Fruit fly (Drosophila melanogaster) whole organism, embryonic: ENCODE measurements around the gene Drep4.
A peak's percentile ranks its signal among the peaks of the same experiment; 100 is the strongest.

Experiments used
- Antp ChIP-seq: fragments of 200-800 bp; sonication (Bioruptor generic); optimal IDR thresholded peaks from 3 replicates; lab custom pipeline; 2016; ENCODE audit warnings: missing biosample characterization, missing genetic modification characterization
- Asciz ChIP-seq: fragments of 200-800 bp; sonication (Bioruptor generic); optimal IDR thresholded peaks from 2 replicates; lab custom pipeline; 2017; ENCODE audit warnings: missing biosample characterization, mild to moderate bottlenecking, missing genetic modification characterization, missing genetic modification reagents
- Atf6 ChIP-seq: fragments of 200-800 bp; sonication (Bioruptor generic); IDR thresholded peaks from 2 replicates; pipeline ENCODE4 v1.3.6; 2022; ENCODE audit warnings: missing biosample characterization, missing genetic modification characterization
- Blimp-1 ChIP-seq: fragments of 200-800 bp; sonication (Bioruptor generic); optimal IDR thresholded peaks from 3 replicates; lab custom pipeline; 2018; ENCODE audit warnings: missing biosample characterization, missing genetic modification characterization, mild to moderate bottlenecking, moderate library complexity, missing genetic modification reagents
- CG10366 ChIP-seq: fragments of 200-800 bp; sonication (Bioruptor generic); IDR thresholded peaks from 2 replicates; pipeline ENCODE4 v1.3.6; 2022; ENCODE audit warnings: missing biosample characterization, missing genetic modification characterization
- CG11504 ChIP-seq: fragments of 200-800 bp; sonication (Bioruptor generic); optimal IDR thresholded peaks from 3 replicates; lab custom pipeline; 2019; ENCODE audit warnings: missing biosample characterization, mild to moderate bottlenecking, missing genetic modification characterization, moderate library complexity
- CG12769 ChIP-seq: fragments of 200-800 bp; sonication (Bioruptor generic); optimal IDR thresholded peaks from 2 replicates; lab custom pipeline; 2019; ENCODE audit warnings: missing biosample characterization, mild to moderate bottlenecking, missing genetic modification characterization, moderate library complexity
- CG13775 ChIP-seq: fragments of 200-800 bp; sonication (Bioruptor generic); optimal IDR thresholded peaks from 3 replicates; lab custom pipeline; 2017; ENCODE audit warnings: missing biosample characterization, mild to moderate bottlenecking, missing genetic modification characterization
- CG15601 ChIP-seq: fragments of 200-800 bp; sonication (Bioruptor generic); optimal IDR thresholded peaks from 3 replicates; lab custom pipeline; 2019; ENCODE audit warnings: missing biosample characterization, mild to moderate bottlenecking, missing genetic modification characterization, moderate library complexity
- CG16813 ChIP-seq: fragments of 200-800 bp; sonication (Bioruptor generic); IDR thresholded peaks from 3 replicates; pipeline ENCODE4 v1.3.6; 2022; ENCODE audit warnings: missing biosample characterization, missing genetic modification characterization; ENCODE audit not compliant: partially characterized antibody
- CG17359 ChIP-seq: fragments of 200-800 bp; sonication (Bioruptor generic); optimal IDR thresholded peaks from 3 replicates; lab custom pipeline; 2018; ENCODE audit warnings: missing biosample characterization, mild to moderate bottlenecking, missing genetic modification characterization, moderate library complexity
- CG17385 ChIP-seq: fragments of 200-800 bp; sonication (Bioruptor generic); optimal IDR thresholded peaks from 3 replicates; lab custom pipeline; 2018; ENCODE audit warnings: missing biosample characterization, mild to moderate bottlenecking, missing genetic modification characterization
- CG3847 ChIP-seq: fragments of 200-800 bp; sonication (Bioruptor generic); IDR thresholded peaks from 2 replicates; pipeline ENCODE4 v1.3.6; 2022; ENCODE audit warnings: missing biosample characterization, missing genetic modification characterization
- CG4707 ChIP-seq: fragments of 200-800 bp; sonication (Bioruptor generic); optimal IDR thresholded peaks from 2 replicates; lab custom pipeline; 2018; ENCODE audit warnings: missing biosample characterization, mild to moderate bottlenecking, missing genetic modification characterization, moderate library complexity
- CG4730 ChIP-seq: fragments of 200-800 bp; sonication (Bioruptor generic); IDR thresholded peaks from 2 replicates; pipeline ENCODE4 v1.3.6; 2022; ENCODE audit warnings: missing biosample characterization, missing genetic modification characterization
- CG5180 ChIP-seq: fragments of 200-800 bp; sonication (Bioruptor generic); optimal IDR thresholded peaks from 3 replicates; lab custom pipeline; 2017; ENCODE audit warnings: missing biosample characterization, missing genetic modification characterization, mild to moderate bottlenecking, moderate library complexity, missing genetic modification reagents
- CG6813 ChIP-seq: fragments of 200-800 bp; sonication (Bioruptor generic); optimal IDR thresholded peaks from 2 replicates; lab custom pipeline; 2017; ENCODE audit warnings: missing biosample characterization, missing genetic modification characterization, mild to moderate bottlenecking, moderate library complexity, missing genetic modification reagents
- CG6854 ChIP-seq: fragments of 200-800 bp; sonication (Bioruptor generic); optimal IDR thresholded peaks from 3 replicates; lab custom pipeline; 2017; ENCODE audit warnings: missing biosample characterization, mild to moderate bottlenecking, missing genetic modification characterization
- CG8089 ChIP-seq: fragments of 200-800 bp; sonication (Bioruptor generic); optimal IDR thresholded peaks from 3 replicates; lab custom pipeline; 2016; ENCODE audit warnings: missing biosample characterization, missing genetic modification characterization
- CG8388 ChIP-seq: fragments of 200-800 bp; sonication (Bioruptor generic); optimal IDR thresholded peaks from 2 replicates; lab custom pipeline; 2019; ENCODE audit warnings: missing biosample characterization, mild to moderate bottlenecking, missing genetic modification characterization, moderate library complexity
- Dp ChIP-seq: fragments of 200-800 bp; sonication (Bioruptor generic); optimal IDR thresholded peaks from 2 replicates; lab custom pipeline; 2018; ENCODE audit warnings: missing biosample characterization, mild to moderate bottlenecking, missing genetic modification characterization, moderate library complexity
- Fer2 ChIP-seq: fragments of 200-800 bp; sonication (Bioruptor generic); optimal IDR thresholded peaks from 2 replicates; lab custom pipeline; 2018; ENCODE audit warnings: missing biosample characterization, mild to moderate bottlenecking, missing genetic modification characterization, moderate library complexity
- HmgD ChIP-seq: fragments of 200-800 bp; sonication (Bioruptor generic); optimal IDR thresholded peaks from 3 replicates; lab custom pipeline; 2016; ENCODE audit warnings: missing biosample characterization, missing genetic modification characterization
- Hr39 ChIP-seq: fragments of >200 bp; optimal IDR thresholded peaks from 2 replicates; lab custom pipeline; 2017
- MTF-1 ChIP-seq: fragments of 200-800 bp; sonication (Bioruptor generic); optimal IDR thresholded peaks from 2 replicates; lab custom pipeline; 2018; ENCODE audit warnings: missing biosample characterization, mild to moderate bottlenecking, missing genetic modification characterization, borderline replicate concordance
- Mes4 ChIP-seq: fragments of 200-800 bp; sonication (Bioruptor generic); optimal IDR thresholded peaks from 2 replicates; lab custom pipeline; 2016; ENCODE audit warnings: missing biosample characterization, missing genetic modification characterization
- NC2α ChIP-seq: fragments of 200-800 bp; sonication (Bioruptor generic); optimal IDR thresholded peaks from 2 replicates; lab custom pipeline; 2016; ENCODE audit warnings: missing biosample characterization, missing genetic modification characterization
- Nf-YB ChIP-seq: fragments of 200-800 bp; sonication (Bioruptor generic); optimal IDR thresholded peaks from 3 replicates; lab custom pipeline; 2019; ENCODE audit warnings: missing biosample characterization, mild to moderate bottlenecking, missing genetic modification characterization, moderate library complexity
- Optix ChIP-seq: fragments of 200-800 bp; sonication (Bioruptor generic); IDR thresholded peaks from 3 replicates; pipeline ENCODE4 v1.3.6; 2022; ENCODE audit warnings: missing biosample characterization, missing genetic modification characterization
- Poxn ChIP-seq: fragments of 200-800 bp; sonication (Bioruptor generic); IDR thresholded peaks from 2 replicates; pipeline ENCODE4 v1.3.6; 2022; ENCODE audit warnings: missing biosample characterization, missing genetic modification characterization
- Rfx ChIP-seq: fragments of 200-800 bp; sonication (Bioruptor generic); IDR thresholded peaks from 2 replicates; pipeline ENCODE4 v1.3.6; 2022; ENCODE audit warnings: missing biosample characterization, missing genetic modification characterization
- Rx ChIP-seq: fragments of 200-800 bp; sonication (Bioruptor generic); IDR thresholded peaks from 2 replicates; pipeline ENCODE4 v1.3.6; 2022; ENCODE audit warnings: missing biosample characterization, missing genetic modification characterization
- Sox102F ChIP-seq: fragments of 200-800 bp; sonication (Bioruptor generic); optimal IDR thresholded peaks from 2 replicates; lab custom pipeline; 2018; ENCODE audit warnings: missing biosample characterization, mild to moderate bottlenecking, missing genetic modification characterization, moderate library complexity
- Xrp1 ChIP-seq: fragments of 200-800 bp; sonication (Bioruptor generic); IDR thresholded peaks from 2 replicates; pipeline ENCODE4 v1.3.6; 2022; ENCODE audit warnings: missing biosample characterization, missing genetic modification characterization
- abd-A ChIP-seq: fragments of 200-800 bp; sonication (Bioruptor generic); optimal IDR thresholded peaks from 3 replicates; lab custom pipeline; 2019; ENCODE audit warnings: missing biosample characterization, mild to moderate bottlenecking, missing genetic modification characterization, moderate library complexity
- ci ChIP-seq: fragments of 200-800 bp; sonication (Bioruptor generic); IDR thresholded peaks from 3 replicates; pipeline ENCODE4 v1.3.6; 2022; ENCODE audit warnings: missing biosample characterization, missing genetic modification characterization
- crc ChIP-seq: fragments of 200-800 bp; sonication (Bioruptor generic); optimal IDR thresholded peaks from 2 replicates; lab custom pipeline; 2016; ENCODE audit warnings: missing biosample characterization, missing genetic modification characterization
- dan ChIP-seq: fragments of 200-800 bp; sonication (Bioruptor generic); IDR thresholded peaks from 2 replicates; pipeline ENCODE4 v1.3.6; 2022; ENCODE audit warnings: missing biosample characterization, missing genetic modification characterization
- dmrt11E ChIP-seq: fragments of 200-800 bp; sonication (Bioruptor generic); optimal IDR thresholded peaks from 3 replicates; lab custom pipeline; 2018; ENCODE audit warnings: missing biosample characterization, mild to moderate bottlenecking, missing genetic modification characterization, moderate library complexity
- gfzf ChIP-seq: fragments of 200-800 bp; sonication (Bioruptor generic); optimal IDR thresholded peaks from 2 replicates; lab custom pipeline; 2016; ENCODE audit warnings: missing biosample characterization, mild to moderate bottlenecking, missing genetic modification characterization, moderate library complexity
- jing ChIP-seq: fragments of 200-800 bp; sonication (Bioruptor generic); optimal IDR thresholded peaks from 2 replicates; lab custom pipeline; 2018; ENCODE audit warnings: missing biosample characterization, mild to moderate bottlenecking, missing genetic modification characterization
- jumu ChIP-seq: fragments of 200-800 bp; sonication (Bioruptor generic); optimal IDR thresholded peaks from 3 replicates; lab custom pipeline; 2016; ENCODE audit warnings: missing biosample characterization, missing genetic modification characterization
- phol ChIP-seq: fragments of 200-800 bp; sonication (Bioruptor generic); optimal IDR thresholded peaks from 3 replicates; lab custom pipeline; 2018; ENCODE audit warnings: missing biosample characterization, mild to moderate bottlenecking, missing genetic modification characterization, moderate library complexity
- salm ChIP-seq: fragments of 200-800 bp; sonication (Bioruptor generic); optimal IDR thresholded peaks from 2 replicates; lab custom pipeline; 2018; ENCODE audit warnings: missing biosample characterization, mild to moderate bottlenecking, missing genetic modification characterization
- scrt ChIP-seq: fragments of 200-800 bp; sonication (Bioruptor generic); optimal IDR thresholded peaks from 2 replicates; lab custom pipeline; 2018; ENCODE audit warnings: missing biosample characterization, mild to moderate bottlenecking, missing genetic modification characterization, moderate library complexity
- shn ChIP-seq: fragments of 200-800 bp; sonication (Bioruptor generic); optimal IDR thresholded peaks from 3 replicates; lab custom pipeline; 2016; ENCODE audit warnings: missing biosample characterization, missing genetic modification characterization
- sima ChIP-seq: fragments of 200-800 bp; sonication (Bioruptor generic); optimal IDR thresholded peaks from 2 replicates; lab custom pipeline; 2016; ENCODE audit warnings: missing biosample characterization, missing genetic modification characterization
- sqz ChIP-seq: fragments of 200-800 bp; sonication (Bioruptor generic); optimal IDR thresholded peaks from 3 replicates; lab custom pipeline; 2018; ENCODE audit warnings: missing biosample characterization, mild to moderate bottlenecking, missing genetic modification characterization
- tgo ChIP-seq: fragments of 200-800 bp; sonication (Bioruptor generic); IDR thresholded peaks from 3 replicates; pipeline ENCODE4 v1.3.6; 2022; ENCODE audit warnings: missing biosample characterization, missing genetic modification characterization

Drep4 gene

DNA sequence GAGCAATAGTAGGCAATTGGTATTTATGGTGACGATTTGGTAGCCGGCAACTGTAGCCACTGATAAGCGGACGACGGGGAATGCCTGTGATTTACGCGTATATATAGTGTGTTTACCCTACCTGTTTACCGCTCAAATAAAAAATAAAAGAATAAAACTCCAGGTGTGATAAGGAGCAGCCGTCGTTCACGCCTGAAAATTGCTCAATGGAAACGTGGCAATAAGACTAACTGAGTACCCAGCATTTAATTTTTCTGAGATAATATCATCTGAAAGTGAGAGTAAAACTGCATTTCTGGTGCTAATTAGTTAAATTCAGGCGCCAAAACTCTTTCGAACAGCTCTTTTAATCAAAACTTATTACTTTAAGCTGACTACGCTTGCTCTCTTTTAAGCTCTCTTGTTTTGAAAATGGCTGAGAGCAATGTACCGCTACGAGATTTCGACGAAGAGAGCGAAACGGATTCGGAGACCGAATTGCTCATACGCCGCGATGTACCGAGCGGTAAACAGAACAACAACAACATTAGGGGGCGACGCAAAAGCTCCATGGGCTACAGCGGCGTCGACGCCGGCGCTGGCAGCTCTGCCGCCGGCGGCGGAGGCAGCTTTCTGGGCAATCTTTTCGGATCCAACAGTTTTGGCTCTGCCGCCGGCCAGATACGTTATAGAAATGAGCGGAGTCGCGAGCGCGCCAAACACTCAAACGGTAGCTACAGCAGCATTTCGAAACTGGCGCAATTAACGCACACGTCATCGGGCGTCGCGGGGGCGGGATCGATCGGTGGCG lies 4.2 kb upstream of the Drep4 start (continued):
- TF ChIP-seq abd-A (peak; percentile 36), CG17385 (GFP tag; lab: Kevin White, UChicago) (peak; percentile 81), CG11504 (tag; lab: Kevin White, UChicago) (peak; percentile 73), dmrt11E (peak; percentile 10), salm (tag; lab: Kevin White, UChicago) (peak; percentile 88), Rfx (peak; percentile 69), CG6813 (GFP tag; lab: Kevin White, UChicago) (peak; percentile 94), Blimp-1 (GFP tag; lab: Kevin White, UChicago) (peak; percentile 93), CG5180 (GFP tag; lab: Kevin White, UChicago) (peak; percentile 83), jing (GFP tag; lab: Kevin White, UChicago) (no peak), Dp (GFP tag; lab: Kevin White, UChicago) (peak; percentile 13), Optix (peak; percentile 46; the same call in 1 of the 3 replicates), CG8089 (GFP tag; lab: Kevin White, UChicago) (peak; percentile 54), CG4730 (GFP tag; lab: Robert Waterston, UW) (no peak), Poxn (GFP tag; lab: Robert Waterston, UW) (no peak), MTF-1 (GFP tag; lab: Kevin White, UChicago) (peak; percentile 92), Nf-YB (GFP tag; lab: Kevin White, UChicago) (peak; percentile 67), shn (GFP tag; lab: Kevin White, UChicago) (peak; percentile 21), gfzf (GFP tag; lab: Kevin White, UChicago) (no peak), crc (GFP tag; lab: Kevin White, UChicago) (peak; percentile 33), dan (no peak), CG15601 (peak; percentile 89), sima (GFP tag; lab: Kevin White, UChicago) (no peak), NC2α (GFP tag; lab: Kevin White, UChicago) (peak; percentile 65), jumu (GFP tag; lab: Kevin White, UChicago) (no peak), Fer2 (peak; percentile 81), CG3847 (no peak), CG12769 (tag; lab: Kevin White, UChicago) (peak; percentile 91), Antp (GFP tag; lab: Kevin White, UChicago) (peak; percentile 18), CG10366 (peak; percentile 55), sqz (GFP tag; lab: Kevin White, UChicago) (peak; percentile 84), Asciz (GFP tag; lab: Kevin White, UChicago) (peak; percentile 94), scrt (GFP tag; lab: Kevin White, UChicago) (peak; percentile 89), Sox102F (GFP tag; lab: Kevin White, UChicago) (peak; percentile 72), tgo (peak; percentile 32; the same call in 1 of the 3 replicates), Atf6 (peak; percentile 85), HmgD (GFP tag; lab: Kevin White, UChicago) (no peak), CG8388 (GFP tag; lab: Kevin White, UChicago) (peak; percentile 50), Rx (GFP tag; lab: Robert Waterston, UW) (no peak; the same call in 1 of the 2 replicates), CG4707 (GFP tag; lab: Kevin White, UChicago) (peak; percentile 73), CG13775 (GFP tag; lab: Kevin White, UChicago) (peak; percentile 26), CG17359 (tag; lab: Kevin White, UChicago) (peak; percentile 88), Hr39 (no peak), CG16813 (0 out of 3 replicates have a peak, but pooled peaks have one; percentile 29), phol (no peak), Xrp1 (GFP tag; lab: Robert Waterston, UW) (peak; percentile 72), ci (peak; percentile 88), CG6854 (GFP tag; lab: Kevin White, UChicago) (peak; percentile 75), Mes4 (peak; percentile 50)
